Worm (Caenorhabditis elegans) whole organism, young adult: ENCODE results near the gene pha-1.
A peak's percentile ranks its signal among the peaks of the same experiment; 100 is the strongest.

Experiments used
- B0019.2 ChIP-seq: fragments of 200-800 bp; sonication (Bioruptor generic); conservative IDR thresholded peaks from 2 replicates; pipeline ENCODE4 v1.3.6; 2022; ENCODE audit warnings: missing genetic modification reagents, missing genetic modification characterization, missing compliant biosample characterization
- C06A6.2 ChIP-seq: fragments of 200-800 bp; sonication (Bioruptor generic); conservative IDR thresholded peaks from 2 replicates; pipeline ENCODE4 v1.3.6; 2022; ENCODE audit warnings: missing genetic modification characterization, missing compliant biosample characterization
- D2030.7 ChIP-seq: fragments of 200-800 bp; sonication (Bioruptor generic); IDR thresholded peaks from 2 replicates; pipeline ENCODE4 v1.3.6; 2022; ENCODE audit warnings: missing genetic modification reagents, missing genetic modification characterization, missing compliant biosample characterization
- F10E7.11 ChIP-seq: sonication (generic microtip); optimal IDR thresholded peaks from 2 replicates; lab custom pipeline; 2017; ENCODE audit warnings: mild to moderate bottlenecking, missing genetic modification characterization, moderate library complexity, missing compliant biosample characterization
- F33H1.4 ChIP-seq: fragments of 200-800 bp; sonication (Bioruptor generic); IDR thresholded peaks from 2 replicates; pipeline ENCODE4 v1.3.6; 2022; ENCODE audit warnings: missing genetic modification reagents, missing genetic modification characterization, missing compliant biosample characterization
- F37B4.10 ChIP-seq: fragments of 200-800 bp; sonication (Bioruptor generic); IDR thresholded peaks from 2 replicates; pipeline ENCODE4 v1.3.6; 2022; ENCODE audit warnings: missing genetic modification characterization, missing compliant biosample characterization
- F39B2.1 ChIP-seq: fragments of 200-800 bp; sonication (Bioruptor generic); IDR thresholded peaks from 2 replicates; pipeline ENCODE4 v1.3.6; 2022; ENCODE audit warnings: missing genetic modification reagents, missing genetic modification characterization, missing compliant biosample characterization
- F57A8.1 ChIP-seq: fragments of 200-800 bp; sonication (Bioruptor generic); optimal IDR thresholded peaks from 2 replicates; lab custom pipeline; 2018; ENCODE audit warnings: mild to moderate bottlenecking, missing genetic modification characterization, moderate library complexity, missing compliant biosample characterization
- F57C9.4 ChIP-seq: sonication (generic microtip); optimal IDR thresholded peaks from 2 replicates; lab custom pipeline; 2017; ENCODE audit warnings: mild to moderate bottlenecking, missing genetic modification characterization, missing compliant biosample characterization
- Y53G8AR.9 ChIP-seq: fragments of 200-800 bp; sonication (Bioruptor generic); conservative IDR thresholded peaks from 2 replicates; pipeline ENCODE4 v1.3.6; 2022; ENCODE audit warnings: missing genetic modification reagents, missing genetic modification characterization, missing compliant biosample characterization
- Y67H2A.10 ChIP-seq: fragments of 200-800 bp; sonication (Bioruptor generic); conservative IDR thresholded peaks from 2 replicates; pipeline ENCODE4 v1.3.6; 2022; ENCODE audit warnings: missing genetic modification reagents, missing genetic modification characterization, missing compliant biosample characterization
- Y95B8A.8 ChIP-seq: fragments of 200-800 bp; sonication (Bioruptor generic); IDR thresholded peaks from 2 replicates; pipeline ENCODE4 v1.3.6; 2022; ENCODE audit warnings: missing genetic modification reagents, missing genetic modification characterization, missing compliant biosample characterization
- ama-1 ChIP-seq, 3 experiments: fragments of 150-350 bp in 1 of 3; sonication (generic microtip) in 2 of 3; optimal IDR thresholded peaks; 2 replicates each; lab custom pipeline; 2014 to 2018; ENCODE audit warnings: missing biosample characterization in 2 of 3, missing genetic modification characterization in 2 of 3, missing genetic modification reagents in 2 of 3
- attf-5 ChIP-seq: fragments of 200-800 bp; sonication (Bioruptor generic); optimal IDR thresholded peaks from 2 replicates; lab custom pipeline; 2018; ENCODE audit warnings: mild to moderate bottlenecking, missing genetic modification characterization, missing compliant biosample characterization
- attf-6 ChIP-seq: fragments of 200-800 bp; sonication (Bioruptor generic); IDR thresholded peaks from 2 replicates; pipeline ENCODE4 v1.3.6; 2022; ENCODE audit warnings: missing genetic modification reagents, missing genetic modification characterization, missing compliant biosample characterization
- cebp-2 ChIP-seq: fragments of 200-800 bp; sonication (Bioruptor generic); IDR thresholded peaks from 2 replicates; pipeline ENCODE4 v1.3.6; 2022; ENCODE audit warnings: missing genetic modification characterization, missing compliant biosample characterization
- ceh-100 ChIP-seq: fragments of 200-800 bp; sonication (Bioruptor generic); IDR thresholded peaks from 2 replicates; pipeline ENCODE4 v1.3.6; 2022; ENCODE audit warnings: missing genetic modification reagents, missing genetic modification characterization, missing compliant biosample characterization
- ceh-27 ChIP-seq: fragments of 200-800 bp; sonication (Bioruptor generic); optimal IDR thresholded peaks from 2 replicates; lab custom pipeline; 2018; ENCODE audit warnings: mild to moderate bottlenecking, missing genetic modification characterization, moderate library complexity, missing compliant biosample characterization
- die-1 ChIP-seq: sonication (generic microtip); optimal IDR thresholded peaks from 2 replicates; lab custom pipeline; 2016; ENCODE audit warnings: missing genotype, mild to moderate bottlenecking, missing genetic modification characterization, missing compliant biosample characterization
- dpff-1 ChIP-seq: sonication (generic microtip); optimal IDR thresholded peaks from 2 replicates; lab custom pipeline; 2017; ENCODE audit warnings: mild to moderate bottlenecking, missing genetic modification characterization, missing compliant biosample characterization
- dpl-1 ChIP-seq: fragments of 150-350 bp; optimal IDR thresholded peaks from 2 replicates; lab custom pipeline; 2014; ENCODE audit warnings: missing biosample characterization, missing genetic modification reagents, missing genetic modification characterization
- egl-44 ChIP-seq: fragments of 200-800 bp; sonication (Bioruptor generic); IDR thresholded peaks from 2 replicates; pipeline ENCODE4 v1.3.6; 2022; ENCODE audit warnings: missing genetic modification reagents, missing genetic modification characterization, missing compliant biosample characterization
- egrh-3 ChIP-seq: fragments of 200-800 bp; sonication (Bioruptor generic); IDR thresholded peaks from 2 replicates; pipeline ENCODE4 v1.3.6; 2022; ENCODE audit warnings: missing genetic modification reagents, missing genetic modification characterization, missing compliant biosample characterization
- ekl-4 ChIP-seq: fragments of 200-800 bp; sonication (Bioruptor generic); IDR thresholded peaks from 2 replicates; pipeline ENCODE4 v1.3.6; 2022; ENCODE audit warnings: missing genetic modification reagents, missing genetic modification characterization, missing compliant biosample characterization
- fkh-3 ChIP-seq: sonication (generic microtip); optimal IDR thresholded peaks from 2 replicates; lab custom pipeline; 2016; ENCODE audit warnings: mild to moderate bottlenecking, missing genetic modification characterization, missing compliant biosample characterization
- hmg-1.2 ChIP-seq: fragments of 200-800 bp; sonication (Bioruptor generic); IDR thresholded peaks from 2 replicates; pipeline ENCODE4 v1.3.6; 2022; ENCODE audit warnings: missing genetic modification reagents, missing genetic modification characterization, missing compliant biosample characterization
- hmg-20 ChIP-seq: fragments of 200-800 bp; sonication (Bioruptor generic); IDR thresholded peaks from 2 replicates; pipeline ENCODE4 v1.3.6; 2022; ENCODE audit warnings: missing genetic modification reagents, missing genetic modification characterization, missing compliant biosample characterization
- lin-35 ChIP-seq, 3 experiments: fragments of 150-350 bp in 2 of 3; sonication (generic microtip) in 1 of 3; optimal IDR thresholded peaks; 2 replicates each; lab custom pipeline; 2014 to 2018; ENCODE audit warnings: missing biosample characterization in 3 of 3, missing genetic modification characterization in 3 of 3, missing genetic modification reagents in 3 of 3
- lin-54 ChIP-seq: fragments of 200-800 bp; sonication (Bioruptor generic); optimal IDR thresholded peaks from 2 replicates; lab custom pipeline; 2018; ENCODE audit warnings: mild to moderate bottlenecking, missing genetic modification characterization, missing compliant biosample characterization
- lir-1 ChIP-seq: fragments of 200-800 bp; sonication (Bioruptor generic); conservative IDR thresholded peaks from 2 replicates; pipeline ENCODE4 v1.3.6; 2022; ENCODE audit warnings: missing genetic modification reagents, missing genetic modification characterization, missing compliant biosample characterization
- madf-3 ChIP-seq: fragments of 200-800 bp; sonication (Bioruptor generic); IDR thresholded peaks from 2 replicates; pipeline ENCODE4 v1.3.6; 2022; ENCODE audit warnings: missing genetic modification reagents, missing genetic modification characterization, missing compliant biosample characterization
- madf-6 ChIP-seq: fragments of 200-800 bp; sonication (Bioruptor generic); IDR thresholded peaks from 2 replicates; pipeline ENCODE4 v1.3.6; 2022; ENCODE audit warnings: missing genetic modification reagents, missing genetic modification characterization, missing compliant biosample characterization
- madf-8 ChIP-seq: fragments of 200-800 bp; sonication (Bioruptor generic); conservative IDR thresholded peaks from 2 replicates; pipeline ENCODE4 v1.3.6; 2022; ENCODE audit warnings: missing genetic modification reagents, missing genetic modification characterization, missing compliant biosample characterization
- mcd-1 ChIP-seq: fragments of 200-800 bp; sonication (Bioruptor generic); IDR thresholded peaks from 2 replicates; pipeline ENCODE4 v1.3.6; 2022; ENCODE audit warnings: missing genetic modification reagents, missing genetic modification characterization, missing compliant biosample characterization
- nhr-80 ChIP-seq: sonication (generic microtip); optimal IDR thresholded peaks from 2 replicates; lab custom pipeline; 2016; ENCODE audit warnings: missing genetic modification characterization, missing compliant biosample characterization
- pbrm-1 ChIP-seq: fragments of 200-800 bp; sonication (Bioruptor generic); IDR thresholded peaks from 2 replicates; pipeline ENCODE4 v1.3.6; 2022; ENCODE audit warnings: missing genetic modification reagents, missing genetic modification characterization, missing compliant biosample characterization
- pha-4 ChIP-seq: fragments of 150-350 bp; sonication (generic microtip); optimal IDR thresholded peaks from 2 replicates; lab custom pipeline; 2014; ENCODE audit warnings: missing biosample characterization, missing genetic modification reagents, missing genetic modification characterization
- rcor-1 ChIP-seq: fragments of 200-800 bp; sonication (Bioruptor generic); IDR thresholded peaks from 2 replicates; pipeline ENCODE4 v1.3.6; 2022; ENCODE audit warnings: missing genetic modification reagents, missing genetic modification characterization, missing compliant biosample characterization
- snpc-1.3 ChIP-seq: sonication (generic microtip); optimal IDR thresholded peaks from 2 replicates; lab custom pipeline; 2017; ENCODE audit warnings: missing genetic modification characterization, mild to moderate bottlenecking, missing compliant biosample characterization, antibody characterized with exemption, moderate library complexity, missing genotype, missing genetic modification reagents; ENCODE audit not compliant: insufficient read depth
- snpc-3.4 ChIP-seq: sonication (generic microtip); optimal IDR thresholded peaks from 2 replicates; lab custom pipeline; 2017; ENCODE audit warnings: missing genetic modification characterization, mild to moderate bottlenecking, missing compliant biosample characterization, antibody characterized with exemption, moderate library complexity, missing genotype, missing genetic modification reagents
- sptf-2 ChIP-seq: fragments of 200-800 bp; sonication (Bioruptor generic); optimal IDR thresholded peaks from 2 replicates; lab custom pipeline; 2018; ENCODE audit warnings: mild to moderate bottlenecking, missing genetic modification characterization, missing compliant biosample characterization
- xnd-1 ChIP-seq: sonication (generic microtip); optimal IDR thresholded peaks from 2 replicates; lab custom pipeline; 2016; ENCODE audit warnings: missing genotype, missing genetic modification reagents, missing genetic modification characterization, missing compliant biosample characterization
- zfh-2 ChIP-seq: fragments of 200-800 bp; sonication (Bioruptor generic); conservative IDR thresholded peaks from 2 replicates; pipeline ENCODE4 v1.3.6; 2022; ENCODE audit warnings: missing genetic modification reagents, missing genetic modification characterization, missing compliant biosample characterization
- zim-3 ChIP-seq: sonication (generic microtip); optimal IDR thresholded peaks from 2 replicates; lab custom pipeline; 2017; ENCODE audit warnings: mild to moderate bottlenecking, missing genetic modification characterization, moderate library complexity, missing compliant biosample characterization
- ztf-18 ChIP-seq: sonication (generic microtip); optimal IDR thresholded peaks from 2 replicates; lab custom pipeline; 2016; ENCODE audit warnings: missing genotype, mild to moderate bottlenecking, missing genetic modification characterization, missing compliant biosample characterization
- ztf-25 ChIP-seq: fragments of 200-800 bp; sonication (Bioruptor generic); IDR thresholded peaks from 2 replicates; pipeline ENCODE4 v1.3.6; 2022; ENCODE audit warnings: missing genetic modification reagents, missing genetic modification characterization, missing compliant biosample characterization
- ztf-3 ChIP-seq: fragments of 200-800 bp; sonication (Bioruptor generic); optimal IDR thresholded peaks from 2 replicates; lab custom pipeline; 2018; ENCODE audit warnings: mild to moderate bottlenecking, missing genetic modification characterization, missing compliant biosample characterization

The pha-1 gene

DNA sequence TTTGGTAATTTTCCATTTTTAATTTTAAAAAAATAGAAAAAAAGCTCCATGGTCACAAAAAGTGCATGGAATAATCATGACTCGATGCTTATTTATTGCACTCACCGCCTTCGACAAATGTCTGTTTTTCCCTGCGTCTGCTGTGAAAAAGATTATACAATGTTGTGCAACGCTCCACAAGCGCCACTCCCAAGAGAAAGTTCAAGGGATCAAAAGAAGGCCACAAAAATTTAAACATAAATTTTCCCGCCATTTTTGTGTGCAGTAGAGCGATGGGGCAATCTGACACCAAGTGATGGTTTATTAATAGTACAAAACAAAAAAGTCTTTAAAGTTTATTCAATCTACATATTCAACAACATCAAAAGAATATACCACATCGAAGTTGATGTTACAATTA lies 7.3 kb downstream of the pha-1 start, which contains the start of gene fbxa-128:
Gene fbxa-128, minus strand, starts transcription at position 192 of the 400 bp plus-strand sequence.
- no peak for TF ChIP-seq fkh-3 (tag; lab: Kevin White, UChicago)
- no peak for TF ChIP-seq F37B4.10 (GFP tag; lab: Robert Waterston, UW)
- no peak for TF ChIP-seq xnd-1 (tag; lab: Kevin White, UChicago)
- TF ChIP-seq zim-3 (tag; lab: Kevin White, UChicago): no peak
- TF ChIP-seq F39B2.1 (GFP tag; lab: Robert Waterston, UW): no peak
- no peak; the same call in 1 of the 2 replicates for TF ChIP-seq ceh-100
- no peak for TF ChIP-seq madf-3 (GFP tag; lab: Robert Waterston, UW)
- no peak for TF ChIP-seq ama-1 (optimal IDR thresholded peaks at IDR 0.05; lab: Kevin White, UChicago)
- no peak for TF ChIP-seq ama-1 (GFP tag; optimal IDR thresholded peaks at IDR 0.05; lab: Kevin White, UChicago)
- TF ChIP-seq D2030.7 (GFP tag; lab: Robert Waterston, UW): no peak
- no peak for TF ChIP-seq snpc-3.4 (tag; lab: Kevin White, UChicago)
- TF ChIP-seq nhr-80 (tag; lab: Kevin White, UChicago): peak; percentile 54
- TF ChIP-seq sptf-2: no peak
- TF ChIP-seq ztf-3 (GFP tag; lab: Kevin White, UChicago): no peak
- peak; percentile 71 for TF ChIP-seq attf-5 (GFP tag; lab: Kevin White, UChicago)
- TF ChIP-seq hmg-20 (GFP tag; lab: Robert Waterston, UW): no peak
- no peak for TF ChIP-seq zfh-2
- TF ChIP-seq ztf-18: no peak
- peak; percentile 22; the same call in 1 of the 2 replicates for TF ChIP-seq mcd-1 (GFP tag; lab: Robert Waterston, UW)
- no peak for TF ChIP-seq madf-6 (GFP tag; lab: Robert Waterston, UW)
- TF ChIP-seq B0019.2 (GFP tag; lab: Robert Waterston, UW): no peak
- TF ChIP-seq F33H1.4 (GFP tag; lab: Robert Waterston, UW): no peak
- TF ChIP-seq ceh-27 (GFP tag; lab: Kevin White, UChicago): no peak
- peak; percentile 11; the same call in 1 of the 2 replicates for TF ChIP-seq hmg-1.2 (GFP tag; lab: Robert Waterston, UW)
- no peak for TF ChIP-seq ekl-4
- TF ChIP-seq ztf-25: no peak
- no peak for TF ChIP-seq Y67H2A.10 (GFP tag; lab: Robert Waterston, UW)
- no peak for TF ChIP-seq snpc-1.3 (tag; lab: Kevin White, UChicago)
- TF ChIP-seq dpff-1 (tag; lab: Kevin White, UChicago): no peak
- no peak for TF ChIP-seq egrh-3 (GFP tag; lab: Robert Waterston, UW)
- TF ChIP-seq pbrm-1 (GFP tag; lab: Robert Waterston, UW): no peak

DNA sequence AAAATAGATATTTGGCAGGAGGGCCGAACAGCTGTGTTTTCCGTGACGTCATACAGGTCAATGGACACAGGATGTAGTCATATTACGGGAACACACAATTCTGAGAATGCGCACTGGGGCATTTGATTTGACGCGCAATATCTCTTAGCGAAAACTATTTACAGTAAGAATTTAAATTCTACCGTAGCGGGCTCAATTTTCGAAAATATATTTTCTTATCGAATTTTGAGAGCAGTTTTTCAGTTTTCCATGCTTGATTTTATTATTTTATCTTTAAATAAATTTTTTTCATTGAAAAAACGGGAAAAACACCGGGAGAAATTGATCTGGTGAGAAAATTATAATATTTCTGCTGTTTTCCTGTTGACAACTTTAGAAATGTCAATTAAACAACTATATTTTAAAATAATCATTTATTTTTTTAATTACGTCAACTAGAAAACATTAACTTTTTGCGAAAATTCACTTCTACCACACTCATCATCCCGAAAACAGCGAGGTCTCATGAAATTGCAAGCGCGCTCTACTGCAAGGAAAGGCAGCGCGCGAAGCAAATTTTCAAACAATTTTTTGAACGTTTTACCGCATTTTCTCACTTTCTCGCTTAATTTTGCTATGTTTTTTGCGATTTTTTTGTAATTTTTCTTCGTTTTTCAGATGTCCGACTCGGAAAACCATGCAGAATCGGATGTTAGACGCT lies 10.4 kb downstream of the pha-1 start, which contains the start of the genes Y47D3A.1 and pola-1:
Gene Y47D3A.1, minus strand, starts transcription at position 51 of the 700 bp plus-strand sequence.
Gene pola-1, plus strand, starts transcription at position 658 of the 700 bp plus-strand sequence.
- peak; percentile 98 for TF ChIP-seq ceh-100
- TF ChIP-seq F57A8.1 (GFP tag; lab: Kevin White, UChicago): no peak
- no peak for TF ChIP-seq attf-6 (GFP tag; lab: Robert Waterston, UW)
- peak; percentile 66; the same call in 1 of the 2 replicates for TF ChIP-seq Y95B8A.8 (GFP tag; lab: Robert Waterston, UW)
- peak; percentile 81 for TF ChIP-seq attf-5 (GFP tag; lab: Kevin White, UChicago)
- TF ChIP-seq lin-35 (GFP tag; optimal IDR thresholded peaks at IDR 0.05; lab: Kevin White, UChicago): peak in 2 of 3 experiments; percentile 23 to 82
- no peak for TF ChIP-seq cebp-2
- TF ChIP-seq madf-6 (GFP tag; lab: Robert Waterston, UW): peak; percentile 87
- peak; percentile 52 for TF ChIP-seq rcor-1 (GFP tag; lab: Robert Waterston, UW)
- TF ChIP-seq pha-4 (tag; lab: Kevin White, UChicago): peak; percentile 26
- TF ChIP-seq egl-44 (GFP tag; lab: Robert Waterston, UW): no peak
- no peak for TF ChIP-seq C06A6.2 (GFP tag; lab: Robert Waterston, UW)
- TF ChIP-seq dpl-1: peak; percentile 91
- TF ChIP-seq Y53G8AR.9 (GFP tag; lab: Robert Waterston, UW): 0 out of 2 replicates have a peak, but pooled peaks have one; percentile 34
- peak; percentile 61; the same call in 1 of the 2 replicates for TF ChIP-seq lir-1 (GFP tag; lab: Robert Waterston, UW)
- TF ChIP-seq F57C9.4 (tag; lab: Kevin White, UChicago): no peak
- peak; percentile 60 for TF ChIP-seq madf-8
- no peak for TF ChIP-seq dpff-1 (tag; lab: Kevin White, UChicago)
- TF ChIP-seq F10E7.11 (tag; lab: Kevin White, UChicago): no peak
- peak; percentile 1 for TF ChIP-seq die-1
- TF ChIP-seq lin-54 (GFP tag; lab: Kevin White, UChicago): peak; percentile 89
